Fruit fly (Drosophila melanogaster) whole organism, embryonic: ENCODE data around the gene ppk30.

ENCODE experiments used
- CG10209 ChIP-seq: fragments of 200-800 bp; sonication (Bioruptor generic); optimal IDR thresholded peaks from 3 replicates; lab custom pipeline; 2017; ENCODE audit warnings: missing biosample characterization, mild to moderate bottlenecking, missing genetic modification characterization, missing genetic modification reagents
- CG10366 ChIP-seq: fragments of 200-800 bp; sonication (Bioruptor generic); IDR thresholded peaks from 2 replicates; pipeline ENCODE4 v1.3.6; 2022; ENCODE audit warnings: missing biosample characterization, missing genetic modification characterization
- CG11085 ChIP-seq: fragments of 200-800 bp; sonication (Bioruptor generic); IDR thresholded peaks from 2 replicates; pipeline ENCODE4 v1.3.6; 2022; ENCODE audit warnings: missing biosample characterization, missing genetic modification characterization
- CG13287 ChIP-seq: fragments of 200-800 bp; sonication (Bioruptor generic); IDR thresholded peaks from 2 replicates; pipeline ENCODE4 v1.3.6; 2022; ENCODE audit warnings: missing biosample characterization, missing genetic modification characterization; ENCODE audit not compliant: partially characterized antibody
- CG14441 ChIP-seq: fragments of 200-800 bp; sonication (Bioruptor generic); IDR thresholded peaks from 2 replicates; pipeline ENCODE4 v1.3.6; 2022; ENCODE audit warnings: missing biosample characterization, missing genetic modification characterization
- CG14965 ChIP-seq: fragments of 200-800 bp; sonication (Bioruptor generic); optimal IDR thresholded peaks from 2 replicates; lab custom pipeline; 2016; ENCODE audit warnings: missing biosample characterization, missing genetic modification characterization, borderline replicate concordance
- CG15696 ChIP-seq: fragments of 200-800 bp; sonication (Bioruptor generic); optimal IDR thresholded peaks from 2 replicates; lab custom pipeline; 2019; ENCODE audit warnings: missing biosample characterization, mild to moderate bottlenecking, missing genetic modification characterization, moderate library complexity
- CG1602 ChIP-seq: fragments of 200-800 bp; sonication (Bioruptor generic); optimal IDR thresholded peaks from 3 replicates; lab custom pipeline; 2016; ENCODE audit warnings: missing biosample characterization, missing genetic modification characterization
- CG17186 ChIP-seq: fragments of 200-800 bp; sonication (Bioruptor generic); optimal IDR thresholded peaks from 3 replicates; lab custom pipeline; 2017; ENCODE audit warnings: missing biosample characterization, missing genetic modification reagents, missing genetic modification characterization
- CG31365 ChIP-seq: fragments of 200-800 bp; sonication (Bioruptor generic); optimal IDR thresholded peaks from 2 replicates; lab custom pipeline; 2018; ENCODE audit warnings: missing biosample characterization, mild to moderate bottlenecking, missing genetic modification characterization
- CG34422 ChIP-seq: fragments of 200-800 bp; sonication (Bioruptor generic); IDR thresholded peaks from 3 replicates; pipeline ENCODE4 v1.3.6; 2022; ENCODE audit warnings: missing biosample characterization, missing genetic modification characterization
- CG4424 ChIP-seq: fragments of 200-800 bp; sonication (Bioruptor generic); optimal IDR thresholded peaks from 3 replicates; lab custom pipeline; 2016; ENCODE audit warnings: missing biosample characterization, missing genetic modification characterization
- CG4820 ChIP-seq: fragments of 200-800 bp; sonication (Bioruptor generic); optimal IDR thresholded peaks from 3 replicates; lab custom pipeline; 2016; ENCODE audit warnings: missing biosample characterization, missing genetic modification characterization
- CG7987 ChIP-seq: fragments of 200-800 bp; sonication (Bioruptor generic); optimal IDR thresholded peaks from 2 replicates; lab custom pipeline; 2018; ENCODE audit warnings: missing biosample characterization, mild to moderate bottlenecking, missing genetic modification characterization, moderate library complexity
- CG8290 ChIP-seq, 3 experiments: fragments of 200-800 bp; sonication (Bioruptor generic); optimal IDR thresholded peaks; 2 replicates each; lab custom pipeline; 2016 to 2019; ENCODE audit warnings: missing biosample characterization in 3 of 3, missing genetic modification characterization in 3 of 3, mild to moderate bottlenecking in 2 of 3, moderate library complexity in 1 of 3
- CG9876 ChIP-seq: fragments of 200-800 bp; sonication (Bioruptor generic); optimal IDR thresholded peaks from 2 replicates; lab custom pipeline; 2016; ENCODE audit warnings: missing biosample characterization, missing genetic modification characterization
- Dbx ChIP-seq: fragments of 200-800 bp; sonication (Bioruptor generic); IDR thresholded peaks from 3 replicates; pipeline ENCODE4 v1.3.6; 2022; ENCODE audit warnings: missing biosample characterization, missing genetic modification characterization
- Fer1 ChIP-seq: fragments of 200-800 bp; sonication (Bioruptor generic); optimal IDR thresholded peaks from 2 replicates; lab custom pipeline; 2017; ENCODE audit warnings: missing biosample characterization, mild to moderate bottlenecking, missing genetic modification characterization
- Gsc ChIP-seq: fragments of 200-800 bp; sonication (Bioruptor generic); IDR thresholded peaks from 2 replicates; pipeline ENCODE4 v1.3.6; 2022; ENCODE audit warnings: missing biosample characterization, missing genetic modification characterization
- HLH54F ChIP-seq: fragments of 200-800 bp; sonication (Bioruptor generic); optimal IDR thresholded peaks from 3 replicates; lab custom pipeline; 2016; ENCODE audit warnings: missing biosample characterization, missing genetic modification characterization
- Hmr ChIP-seq: fragments of 200-800 bp; sonication (Bioruptor generic); optimal IDR thresholded peaks from 3 replicates; lab custom pipeline; 2017; ENCODE audit warnings: mild to moderate bottlenecking, missing biosample characterization, missing genetic modification reagents, missing genetic modification characterization
- Oaz ChIP-seq: fragments of 200-800 bp; sonication (Bioruptor generic); IDR thresholded peaks from 2 replicates; pipeline ENCODE4 v1.3.6; 2022; ENCODE audit warnings: missing biosample characterization, missing genetic modification characterization
- Ptx1 ChIP-seq: fragments of 200-800 bp; sonication (Bioruptor generic); IDR thresholded peaks from 2 replicates; pipeline ENCODE4 v1.3.6; 2022; ENCODE audit warnings: missing biosample characterization, missing genetic modification characterization
- Scr ChIP-seq: fragments of 200-800 bp; sonication (Bioruptor generic); IDR thresholded peaks from 2 replicates; pipeline ENCODE4 v1.3.6; 2022; ENCODE audit warnings: missing biosample characterization, missing genetic modification characterization; ENCODE audit not compliant: partially characterized antibody
- Ssrp ChIP-seq: fragments of 200-800 bp; sonication (Bioruptor generic); optimal IDR thresholded peaks from 2 replicates; lab custom pipeline; 2018; ENCODE audit warnings: missing biosample characterization, mild to moderate bottlenecking, missing genetic modification characterization, moderate library complexity
- YL-1 ChIP-seq: fragments of 200-800 bp; sonication (Bioruptor generic); optimal IDR thresholded peaks from 3 replicates; lab custom pipeline; 2017; ENCODE audit warnings: missing biosample characterization, mild to moderate bottlenecking, missing genetic modification characterization
- ara ChIP-seq: fragments of 200-800 bp; sonication (Bioruptor generic); IDR thresholded peaks from 2 replicates; pipeline ENCODE4 v1.3.6; 2022; ENCODE audit warnings: missing biosample characterization, missing genetic modification characterization
- az2 ChIP-seq: fragments of 200-800 bp; sonication (Bioruptor generic); optimal IDR thresholded peaks from 3 replicates; lab custom pipeline; 2016; ENCODE audit warnings: missing biosample characterization, missing genetic modification characterization
- bbx ChIP-seq: fragments of 200-800 bp; sonication (Bioruptor generic); IDR thresholded peaks from 2 replicates; pipeline ENCODE4 v1.3.6; 2022; ENCODE audit warnings: missing biosample characterization, missing genetic modification characterization; ENCODE audit not compliant: partially characterized antibody
- bcd ChIP-seq: fragments of 200-800 bp; sonication (Bioruptor generic); optimal IDR thresholded peaks from 2 replicates; lab custom pipeline; 2017; ENCODE audit warnings: missing biosample characterization, mild to moderate bottlenecking, missing genetic modification characterization
- bigmax ChIP-seq: fragments of 200-800 bp; sonication (Bioruptor generic); optimal IDR thresholded peaks from 2 replicates; lab custom pipeline; 2018; ENCODE audit warnings: missing biosample characterization, mild to moderate bottlenecking, missing genetic modification characterization
- br ChIP-seq: fragments of >200 bp; optimal IDR thresholded peaks from 2 replicates; lab custom pipeline; 2017
- cg ChIP-seq: fragments of 200-800 bp; sonication (Bioruptor generic); optimal IDR thresholded peaks from 3 replicates; lab custom pipeline; 2019; ENCODE audit warnings: missing biosample characterization, mild to moderate bottlenecking, missing genetic modification characterization, moderate library complexity
- fd102C ChIP-seq: fragments of 200-800 bp; sonication (Bioruptor generic); optimal IDR thresholded peaks from 2 replicates; lab custom pipeline; 2018; ENCODE audit warnings: missing biosample characterization, mild to moderate bottlenecking, missing genetic modification characterization, moderate library complexity
- fru ChIP-seq: fragments of >200 bp; optimal IDR thresholded peaks from 2 replicates; lab custom pipeline; 2017
- grn ChIP-seq: fragments of 200-800 bp; sonication (Bioruptor generic); optimal IDR thresholded peaks from 3 replicates; lab custom pipeline; 2017; ENCODE audit warnings: missing biosample characterization, missing genetic modification characterization
- her ChIP-seq: fragments of 200-800 bp; sonication (Bioruptor generic); optimal IDR thresholded peaks from 2 replicates; lab custom pipeline; 2016; ENCODE audit warnings: missing biosample characterization, missing genetic modification characterization
- ken ChIP-seq: fragments of 200-800 bp; sonication (Bioruptor generic); IDR thresholded peaks from 3 replicates; pipeline ENCODE4 v1.3.6; 2022; ENCODE audit warnings: missing biosample characterization, missing genetic modification characterization
- nerfin-2 ChIP-seq: fragments of 200-800 bp; sonication (Bioruptor generic); IDR thresholded peaks from 2 replicates; pipeline ENCODE4 v1.3.6; 2022; ENCODE audit warnings: missing biosample characterization, missing genetic modification characterization; ENCODE audit not compliant: partially characterized antibody
- nmo ChIP-seq: fragments of 200-800 bp; sonication (Bioruptor generic); optimal IDR thresholded peaks from 2 replicates; lab custom pipeline; 2018; ENCODE audit warnings: missing biosample characterization, mild to moderate bottlenecking, missing genetic modification characterization, moderate library complexity
- nom ChIP-seq: fragments of 200-800 bp; sonication (Bioruptor generic); optimal IDR thresholded peaks from 2 replicates; lab custom pipeline; 2017; ENCODE audit warnings: missing biosample characterization, missing genetic modification characterization, mild to moderate bottlenecking, moderate library complexity, missing genetic modification reagents
- odd ChIP-seq: fragments of 200-800 bp; sonication (Bioruptor generic); optimal IDR thresholded peaks from 2 replicates; lab custom pipeline; 2017; ENCODE audit warnings: missing biosample characterization, mild to moderate bottlenecking, missing genetic modification characterization
- pb ChIP-seq: fragments of 200-800 bp; sonication (Bioruptor generic); optimal IDR thresholded peaks from 3 replicates; lab custom pipeline; 2016; ENCODE audit warnings: missing biosample characterization, missing genetic modification characterization
- peb ChIP-seq: fragments of 200-800 bp; sonication (Bioruptor generic); IDR thresholded peaks from 2 replicates; pipeline ENCODE4 v1.3.6; 2022; ENCODE audit warnings: missing biosample characterization, missing genetic modification characterization
- prd ChIP-seq, 3 experiments: fragments of >200 bp in 2 of 3; fragments of 200-800 bp in 1 of 3; sonication (Bioruptor generic) in 1 of 3; optimal IDR thresholded peaks in 2 of 3; IDR thresholded peaks in 1 of 3; 2 replicates in 2 of 3; 3 replicates in 1 of 3; pipeline versions ENCODE4 v1.3.6 to Lab custom; 2017 to 2022; ENCODE audit warnings: missing biosample characterization in 1 of 3, missing genetic modification characterization in 1 of 3
- repo ChIP-seq: fragments of 200-800 bp; sonication (Bioruptor generic); optimal IDR thresholded peaks from 2 replicates; lab custom pipeline; 2016; ENCODE audit warnings: missing biosample characterization, missing genetic modification characterization
- salm ChIP-seq: fragments of 200-800 bp; sonication (Bioruptor generic); optimal IDR thresholded peaks from 2 replicates; lab custom pipeline; 2018; ENCODE audit warnings: missing biosample characterization, mild to moderate bottlenecking, missing genetic modification characterization
- shn ChIP-seq: fragments of 200-800 bp; sonication (Bioruptor generic); optimal IDR thresholded peaks from 3 replicates; lab custom pipeline; 2016; ENCODE audit warnings: missing biosample characterization, missing genetic modification characterization
- sima ChIP-seq: fragments of 200-800 bp; sonication (Bioruptor generic); optimal IDR thresholded peaks from 2 replicates; lab custom pipeline; 2016; ENCODE audit warnings: missing biosample characterization, missing genetic modification characterization
- sr ChIP-seq: fragments of 200-800 bp; sonication (Bioruptor generic); IDR thresholded peaks from 3 replicates; pipeline ENCODE4 v1.3.6; 2022; ENCODE audit warnings: missing biosample characterization, missing genetic modification characterization
- zen2 ChIP-seq: fragments of 200-800 bp; sonication (Bioruptor generic); IDR thresholded peaks from 3 replicates; pipeline ENCODE4 v1.3.6; 2022; ENCODE audit warnings: missing biosample characterization, missing genetic modification characterization; ENCODE audit not compliant: partially characterized antibody

The ppk30 gene

dm6 chr3R:29699220-29699619, 30.3 kb downstream of the ppk30 start (continued):
- no peak for TF ChIP-seq HLH54F (GFP tag; lab: Kevin White, UChicago)
- TF ChIP-seq CG8290 (GFP tag; optimal IDR thresholded peaks at IDR 0.05; lab: Kevin White, UChicago) = no peak
- no peak for TF ChIP-seq CG8290 (tag; optimal IDR thresholded peaks at IDR 0.05; lab: Kevin White, UChicago)
- TF ChIP-seq CG14965 (GFP tag; lab: Kevin White, UChicago) = no peak
- no peak for TF ChIP-seq CG31365 (tag; lab: Kevin White, UChicago)
- no peak for TF ChIP-seq Fer1 (GFP tag; lab: Kevin White, UChicago)
- TF ChIP-seq CG9876 (GFP tag; lab: Kevin White, UChicago) = no peak
- peak; percentile 7; the same call in 1 of the 3 replicates for TF ChIP-seq CG34422
- no peak for TF ChIP-seq nom
- TF ChIP-seq sima (GFP tag; lab: Kevin White, UChicago) = no peak
- no peak for TF ChIP-seq cg (GFP tag; lab: Kevin White, UChicago)
- 0 out of 3 replicates have a peak, but pooled peaks have one; percentile 28 for TF ChIP-seq sr (GFP tag; lab: Robert Waterston, UW)
- TF ChIP-seq CG17186 = no peak
- no peak for TF ChIP-seq Hmr (GFP tag; lab: Kevin White, UChicago)
- TF ChIP-seq CG15696 (tag; lab: Kevin White, UChicago) = no peak
- no peak for TF ChIP-seq her (GFP tag; lab: Kevin White, UChicago)
- TF ChIP-seq fru (lab: Kevin White, UChicago) = no peak
- TF ChIP-seq Scr (GFP tag; lab: Robert Waterston, UW) = no peak
- no peak for TF ChIP-seq CG1602 (GFP tag; lab: Kevin White, UChicago)
- no peak for TF ChIP-seq br (lab: Kevin White, UChicago)
- no peak for TF ChIP-seq fd102C (GFP tag; lab: Kevin White, UChicago)
- no peak for TF ChIP-seq nerfin-2 (GFP tag; lab: Robert Waterston, UW)
- TF ChIP-seq CG10366 (GFP tag; lab: Robert Waterston, UW) = peak; percentile 35; the same call in 1 of the 2 replicates
- TF ChIP-seq bigmax = no peak
- TF ChIP-seq bbx (GFP tag; lab: Robert Waterston, UW) = no peak
- peak; percentile 72 for TF ChIP-seq Ptx1 (GFP tag; lab: Robert Waterston, UW)
- TF ChIP-seq Gsc = peak; percentile 27; the same call in 1 of the 2 replicates
- no peak for TF ChIP-seq Oaz (GFP tag; lab: Robert Waterston, UW)
- TF ChIP-seq shn (GFP tag; lab: Kevin White, UChicago) = no peak
- no peak for TF ChIP-seq Ssrp (tag; lab: Kevin White, UChicago)
- no peak for TF ChIP-seq CG11085 (GFP tag; lab: Robert Waterston, UW)
- TF ChIP-seq prd (optimal IDR thresholded peaks at IDR 0.05; lab: Kevin White, UChicago) = no peak
- peak; percentile 63 for TF ChIP-seq prd (GFP tag; IDR thresholded peaks at IDR 0.05; lab: Robert Waterston, UW)
- no peak for TF ChIP-seq Dbx (GFP tag; lab: Robert Waterston, UW)
- no peak for TF ChIP-seq CG7987
- peak; percentile 55 for TF ChIP-seq CG14441 (GFP tag; lab: Robert Waterston, UW)
- TF ChIP-seq ken (GFP tag; lab: Robert Waterston, UW) = peak; percentile 69; the same call in 1 of the 3 replicates
- TF ChIP-seq peb (GFP tag; lab: Robert Waterston, UW) = peak; percentile 51
- no peak for TF ChIP-seq az2 (GFP tag; lab: Kevin White, UChicago)
- no peak for TF ChIP-seq YL-1 (GFP tag; lab: Kevin White, UChicago)
- TF ChIP-seq odd (GFP tag; lab: Kevin White, UChicago) = no peak
- TF ChIP-seq repo (GFP tag; lab: Kevin White, UChicago) = no peak
- no peak for TF ChIP-seq zen2 (GFP tag; lab: Robert Waterston, UW)
- no peak for TF ChIP-seq CG10209 (GFP tag; lab: Kevin White, UChicago)
- no peak for TF ChIP-seq grn
- peak; percentile 45 for TF ChIP-seq CG4424 (GFP tag; lab: Kevin White, UChicago)
- TF ChIP-seq nmo (GFP tag; lab: Kevin White, UChicago) = peak; percentile 69
- no peak for TF ChIP-seq CG4820 (GFP tag; lab: Kevin White, UChicago)
- TF ChIP-seq pb (GFP tag; lab: Kevin White, UChicago) = peak; percentile 1
- no peak for TF ChIP-seq CG13287 (GFP tag; lab: Robert Waterston, UW)
- peak; percentile 3 for TF ChIP-seq salm (tag; lab: Kevin White, UChicago)
- no peak for TF ChIP-seq bcd
- peak; percentile 76 for TF ChIP-seq ara
